Fruit fly (Drosophila melanogaster): Measurements from ENCODE around the gene Mst36Fa.

The Mst36Fa gene

DNA sequence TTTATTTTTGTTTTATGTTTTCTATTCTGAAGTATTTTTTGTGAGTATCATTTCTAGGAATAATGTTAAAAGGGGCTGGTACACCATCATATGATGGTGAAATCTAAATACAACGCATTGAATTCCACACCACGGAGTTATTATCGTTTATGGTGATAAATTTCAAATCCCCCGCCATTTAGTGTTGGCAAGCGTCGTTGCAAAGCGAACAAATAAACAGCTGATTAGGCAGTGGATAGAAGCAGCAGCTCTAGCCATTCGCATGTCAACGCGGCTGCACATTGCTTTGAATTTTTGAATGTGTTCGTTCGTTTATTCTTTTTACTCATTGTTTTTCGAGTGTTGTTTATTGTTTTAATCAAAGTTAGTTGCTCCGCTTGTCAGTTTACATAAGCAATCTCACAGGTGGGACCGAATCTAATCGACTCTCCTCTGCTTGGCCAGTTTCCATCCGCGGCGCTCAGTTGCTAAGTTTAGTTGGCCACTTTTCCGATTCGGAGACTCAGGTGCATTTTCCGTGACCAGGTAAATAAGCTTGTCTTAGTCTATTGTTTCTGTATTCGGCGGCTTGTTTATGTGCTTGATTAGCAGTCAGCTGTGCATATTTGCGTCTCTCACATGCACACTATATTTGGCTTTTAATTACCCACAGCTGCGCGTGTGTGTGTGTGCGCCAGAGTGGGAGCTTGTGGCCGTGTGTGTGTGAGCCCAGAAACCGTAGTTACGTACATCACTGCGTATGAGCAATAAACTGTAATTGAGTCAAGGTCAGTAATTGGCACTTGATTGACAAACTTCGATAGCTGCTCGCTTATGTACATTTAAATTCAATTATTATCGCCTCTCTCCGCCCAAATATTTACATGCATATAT lies at the start of gene Mst36Fa, which contains the start of gene CG31751 (continued):
- TF ChIP-seq wek (GFP tag; optimal IDR thresholded peaks at IDR 0.05) (peak; percentile 88), Mes4 (GFP tag; optimal IDR thresholded peaks at IDR 0.05) (peak; percentile 80), z (GFP tag; IDR thresholded peaks at IDR 0.05) (peak; percentile 50; the same call in 1 of the 3 replicates), D19A (tag; optimal IDR thresholded peaks at IDR 0.05) (peak; percentile 51), CG1832 (GFP tag; optimal IDR thresholded peaks at IDR 0.05) (no peak), Awh (GFP tag; IDR thresholded peaks at IDR 0.05) (peak; percentile 88), nom (GFP tag; optimal IDR thresholded peaks at IDR 0.05) (no peak), emc (GFP tag; optimal IDR thresholded peaks at IDR 0.05) (no peak), CG17186 (GFP tag; optimal IDR thresholded peaks at IDR 0.05) (peak; percentile 54), E2f2 (GFP tag; IDR thresholded peaks at IDR 0.05) (peak; percentile 98), Adf1 (GFP tag; IDR thresholded peaks at IDR 0.05) (peak; percentile 40; the same call in 1 of the 2 replicates), grau (tag; optimal IDR thresholded peaks at IDR 0.05) (peak; percentile 51), Dek (tag; optimal IDR thresholded peaks at IDR 0.05) (peak; percentile 76), pb (GFP tag; optimal IDR thresholded peaks at IDR 0.05) (peak; percentile 78), CG17385 (GFP tag; optimal IDR thresholded peaks at IDR 0.05) (peak; percentile 99), ro (GFP tag; IDR thresholded peaks at IDR 0.05) (no peak), CG17612 (GFP tag; IDR thresholded peaks at IDR 0.05) (no peak), Camta (GFP tag; optimal IDR thresholded peaks at IDR 0.05) (peak; percentile 84), pnt (GFP tag; optimal IDR thresholded peaks at IDR 0.05) (peak; percentile 55), lbe (GFP tag; optimal IDR thresholded peaks at IDR 0.05) (no peak), ab (GFP tag; optimal IDR thresholded peaks at IDR 0.05) (no peak), tna (GFP tag; IDR thresholded peaks at IDR 0.05; ENCODE audit: partially characterized antibody) (no peak), CG18476 (GFP tag; optimal IDR thresholded peaks at IDR 0.05) (peak; percentile 55), CG3726 (GFP tag; IDR thresholded peaks at IDR 0.05) (no peak), ci (GFP tag; IDR thresholded peaks at IDR 0.05) (peak; percentile 83), CG10209 (GFP tag; optimal IDR thresholded peaks at IDR 0.05) (peak; percentile 88), CG6654 (GFP tag; optimal IDR thresholded peaks at IDR 0.05) (peak; percentile 29), zen2 (GFP tag; IDR thresholded peaks at IDR 0.05; ENCODE audit: partially characterized antibody) (no peak), Dip2 (GFP tag; IDR thresholded peaks at IDR 0.05) (no peak), CG34422 (GFP tag; IDR thresholded peaks at IDR 0.05) (peak; percentile 68; the same call in 1 of the 3 replicates), CG30431 (GFP tag; optimal IDR thresholded peaks at IDR 0.05) (no peak), zfh1 (GFP tag; IDR thresholded peaks at IDR 0.05) (peak; percentile 55; the same call in 1 of the 3 replicates), Ptx1 (GFP tag; IDR thresholded peaks at IDR 0.05) (no peak), pum (GFP tag; optimal IDR thresholded peaks at IDR 0.05) (peak; percentile 54), CG14667 (GFP tag; IDR thresholded peaks at IDR 0.05) (no peak), CG16779 (GFP tag; IDR thresholded peaks at IDR 0.05) (peak; percentile 79), sima (GFP tag; optimal IDR thresholded peaks at IDR 0.05) (peak; percentile 71), Lpt (GFP tag; optimal IDR thresholded peaks at IDR 0.05) (no peak), CG7357 (GFP tag; IDR thresholded peaks at IDR 0.05) (no peak), her (GFP tag; optimal IDR thresholded peaks at IDR 0.05) (peak; percentile 80), CG12942 (GFP tag; optimal IDR thresholded peaks at IDR 0.05) (peak; percentile 73), CG15479 (GFP tag; optimal IDR thresholded peaks at IDR 0.05) (no peak), dpn (GFP tag; optimal IDR thresholded peaks at IDR 0.05) (peak; percentile 63 to 70), CG3838 (GFP tag; optimal IDR thresholded peaks at IDR 0.05) (peak; percentile 75), otp (GFP tag; IDR thresholded peaks at IDR 0.05) (peak; percentile 88; the same call in 2 of the 3 replicates), CG8281 (tag; optimal IDR thresholded peaks at IDR 0.05) (peak; percentile 64), en (GFP tag; optimal IDR thresholded peaks at IDR 0.05) (peak; percentile 45), chn (GFP tag; optimal IDR thresholded peaks at IDR 0.05) (peak; percentile 34), da (GFP tag; optimal IDR thresholded peaks at IDR 0.05) (peak; percentile 71), BEAF-32 (GFP tag; optimal IDR thresholded peaks at IDR 0.05) (peak; percentile 27)

Measured in whole organism, embryonic.